Worm (Caenorhabditis elegans): Measurements from ENCODE around the gene ceh-21.

ce11 chrX:1826166-1826565 is 26.4 kb downstream of the ceh-21 start, which contains the start of gene C14E2.1:
- no peak for TF ChIP-seq sma-9 (GFP tag; optimal IDR thresholded peaks at IDR 0.05)
- no peak for TF ChIP-seq sma-9 (tag; optimal IDR thresholded peaks at IDR 0.05)
- no peak for TF ChIP-seq snpc-4 (tag; optimal IDR thresholded peaks at IDR 0.05)
- TF ChIP-seq lin-11 (tag; optimal IDR thresholded peaks at IDR 0.05), result no peak
- TF ChIP-seq ama-1 (optimal IDR thresholded peaks at IDR 0.05), result no peak
- no peak for TF ChIP-seq R02D3.7 (tag; optimal IDR thresholded peaks at IDR 0.05)
